Worm (Caenorhabditis elegans) whole organism, L1 larva: ENCODE measurements around the gene D1046.2.

Experiments
- C04F5.9 ChIP-seq: sonication (generic microtip); optimal IDR thresholded peaks from 2 replicates; lab custom pipeline; 2016; ENCODE audit warnings: missing genetic modification characterization, missing compliant biosample characterization
- Y116A8C.19 ChIP-seq: sonication (generic microtip); optimal IDR thresholded peaks from 2 replicates; lab custom pipeline; 2016; ENCODE audit warnings: missing compliant biosample characterization, missing genetic modification characterization, borderline replicate concordance
- ceh-63 ChIP-seq: fragments of 200-800 bp; sonication (Bioruptor generic); optimal IDR thresholded peaks from 2 replicates; lab custom pipeline; 2018; ENCODE audit warnings: mild to moderate bottlenecking, missing genetic modification characterization, missing compliant biosample characterization
- ceh-82 ChIP-seq, 3 experiments: fragments of 150-350 bp in 1 of 3; sonication (generic microtip) in 2 of 3; optimal IDR thresholded peaks; 2 replicates each; lab custom pipeline; 2014 to 2017; ENCODE audit warnings: missing biosample characterization in 3 of 3, missing genetic modification characterization in 3 of 3
- ceh-90 ChIP-seq: sonication (generic microtip); optimal IDR thresholded peaks from 2 replicates; lab custom pipeline; 2016; ENCODE audit warnings: missing genetic modification characterization, missing compliant biosample characterization
- efl-1 ChIP-seq, 4 experiments: fragments of 150-350 bp; optimal IDR thresholded peaks in 3 of 4; peaks in 1 of 4; 1 replicate in 1 of 4; 2 replicates in 3 of 4; lab custom pipeline; 2014; ENCODE audit warnings: missing biosample characterization in 2 of 4, missing genetic modification characterization in 2 of 4, missing genetic modification reagents in 2 of 4
- efl-3 ChIP-seq: fragments of 200-800 bp; sonication (Bioruptor generic); optimal IDR thresholded peaks from 2 replicates; lab custom pipeline; 2018; ENCODE audit warnings: mild to moderate bottlenecking, missing genetic modification characterization, missing compliant biosample characterization
- egl-27 ChIP-seq, 2 experiments: fragments of 150-350 bp in 1 of 2; sonication (generic microtip); optimal IDR thresholded peaks; 3 replicates each; lab custom pipeline; 2017 to 2018; ENCODE audit warnings: missing biosample characterization in 2 of 2, missing genetic modification characterization in 2 of 2, missing genetic modification reagents in 2 of 2
- elt-3 ChIP-seq, 6 experiments: fragments of 150-350 bp in 1 of 6; sonication (generic microtip); optimal IDR thresholded peaks; 2 replicates each; lab custom pipeline; 2017 to 2018; ENCODE audit warnings: missing biosample characterization in 6 of 6, missing genetic modification characterization in 6 of 6, inconsistent platforms in 1 of 6
- fkh-10 ChIP-seq: sonication (generic microtip); optimal IDR thresholded peaks from 2 replicates; lab custom pipeline; 2017; ENCODE audit warnings: missing biosample characterization, missing genetic modification reagents, missing genetic modification characterization
- fos-1 ChIP-seq: fragments of 150-350 bp; optimal IDR thresholded peaks from 2 replicates; lab custom pipeline; 2014; ENCODE audit warnings: missing biosample characterization, missing genetic modification characterization
- hlh-17 ChIP-seq: fragments of 200-800 bp; sonication (Bioruptor generic); optimal IDR thresholded peaks from 2 replicates; lab custom pipeline; 2018; ENCODE audit warnings: missing genetic modification characterization, mild to moderate bottlenecking, missing compliant biosample characterization, moderate library complexity, borderline replicate concordance
- irx-1 ChIP-seq: sonication (generic microtip); optimal IDR thresholded peaks from 2 replicates; lab custom pipeline; 2016; ENCODE audit warnings: missing genetic modification characterization, missing compliant biosample characterization
- jun-1 ChIP-seq: fragments of 150-350 bp; optimal IDR thresholded peaks from 2 replicates; lab custom pipeline; 2014; ENCODE audit warnings: missing biosample characterization, missing genetic modification reagents, missing genetic modification characterization
- lin-15B ChIP-seq: fragments of 150-350 bp; sonication (generic microtip); optimal IDR thresholded peaks from 3 replicates; lab custom pipeline; 2014; ENCODE audit warnings: missing biosample characterization, missing genetic modification characterization
- lin-35 ChIP-seq, 2 experiments: fragments of 150-350 bp; optimal IDR thresholded peaks; 2 replicates each; lab custom pipeline; 2014; ENCODE audit warnings: missing biosample characterization in 2 of 2, missing genetic modification characterization in 2 of 2, missing genetic modification reagents in 2 of 2
- lir-3 ChIP-seq: sonication (generic microtip); optimal IDR thresholded peaks from 2 replicates; lab custom pipeline; 2016; ENCODE audit warnings: mild to moderate bottlenecking, missing genetic modification characterization, moderate library complexity, missing compliant biosample characterization; ENCODE audit not compliant: poor library complexity
- mab-9 ChIP-seq: fragments of 200-800 bp; sonication (Bioruptor generic); IDR thresholded peaks from 2 replicates; pipeline ENCODE4 v1.3.6; 2022; ENCODE audit warnings: missing genetic modification reagents, missing genetic modification characterization, missing compliant biosample characterization
- mdl-1 ChIP-seq, 2 experiments: fragments of 150-350 bp; optimal IDR thresholded peaks; 2 replicates each; lab custom pipeline; 2014 to 2017; ENCODE audit warnings: missing biosample characterization in 2 of 2, missing genetic modification characterization in 2 of 2, inconsistent platforms in 1 of 2
- mef-2 ChIP-seq: fragments of 150-350 bp; optimal IDR thresholded peaks from 2 replicates; lab custom pipeline; 2014; ENCODE audit warnings: missing biosample characterization, missing genetic modification characterization
- nhr-11 ChIP-seq: fragments of 150-350 bp; optimal IDR thresholded peaks from 2 replicates; lab custom pipeline; 2014; ENCODE audit warnings: missing biosample characterization, missing genetic modification characterization
- nhr-12 ChIP-seq: sonication (generic microtip); optimal IDR thresholded peaks from 2 replicates; lab custom pipeline; 2017; ENCODE audit warnings: missing biosample characterization, missing genetic modification characterization
- nhr-237 ChIP-seq: fragments of 150-350 bp; optimal IDR thresholded peaks from 2 replicates; lab custom pipeline; 2014; ENCODE audit warnings: missing biosample characterization, missing genetic modification characterization
- nhr-28 ChIP-seq: fragments of 150-350 bp; optimal IDR thresholded peaks from 2 replicates; lab custom pipeline; 2014; ENCODE audit warnings: missing biosample characterization, missing genetic modification characterization
- nhr-47 ChIP-seq: sonication (generic microtip); optimal IDR thresholded peaks from 2 replicates; lab custom pipeline; 2016; ENCODE audit warnings: mild to moderate bottlenecking, missing genetic modification characterization, moderate library complexity, missing compliant biosample characterization
- nhr-71 ChIP-seq: sonication (generic microtip); optimal IDR thresholded peaks from 2 replicates; lab custom pipeline; 2016; ENCODE audit warnings: mild to moderate bottlenecking, missing genetic modification characterization, moderate library complexity, missing compliant biosample characterization
- nhr-77 ChIP-seq: fragments of 150-350 bp; optimal IDR thresholded peaks from 2 replicates; lab custom pipeline; 2014; ENCODE audit warnings: missing biosample characterization, missing genetic modification characterization
- nhr-84 ChIP-seq: sonication (generic microtip); optimal IDR thresholded peaks from 2 replicates; lab custom pipeline; 2017; ENCODE audit warnings: missing biosample characterization, missing genetic modification characterization
- nhr-90 ChIP-seq: sonication (generic microtip); optimal IDR thresholded peaks from 2 replicates; lab custom pipeline; 2016; ENCODE audit warnings: mild to moderate bottlenecking, missing genetic modification characterization, missing compliant biosample characterization; ENCODE audit not compliant: poor library complexity
- pag-3 ChIP-seq: sonication (generic microtip); optimal IDR thresholded peaks from 2 replicates; lab custom pipeline; 2017; ENCODE audit warnings: missing genetic modification characterization, mild to moderate bottlenecking, missing compliant biosample characterization, antibody characterized with exemption, borderline replicate concordance; ENCODE audit not compliant: insufficient read depth
- pax-3 ChIP-seq: fragments of 200-800 bp; sonication (Bioruptor generic); optimal IDR thresholded peaks from 2 replicates; lab custom pipeline; 2018; ENCODE audit warnings: mild to moderate bottlenecking, missing genetic modification characterization, moderate library complexity, missing compliant biosample characterization
- pqm-1 ChIP-seq: sonication (generic microtip); optimal IDR thresholded peaks from 3 replicates; lab custom pipeline; 2017; ENCODE audit warnings: missing biosample characterization, missing genetic modification characterization
- rnt-1 ChIP-seq: sonication (generic microtip); optimal IDR thresholded peaks from 2 replicates; lab custom pipeline; 2016; ENCODE audit warnings: mild to moderate bottlenecking, missing genetic modification characterization, moderate library complexity, missing compliant biosample characterization
- snu-23 ChIP-seq: sonication (generic microtip); optimal IDR thresholded peaks from 2 replicates; lab custom pipeline; 2016; ENCODE audit warnings: missing genetic modification characterization, missing compliant biosample characterization
- sptf-1 ChIP-seq: fragments of 150-350 bp; optimal IDR thresholded peaks from 2 replicates; lab custom pipeline; 2014; ENCODE audit warnings: missing biosample characterization, missing genetic modification characterization
- tbx-2 ChIP-seq: sonication (generic microtip); optimal IDR thresholded peaks from 2 replicates; lab custom pipeline; 2016; ENCODE audit warnings: missing genetic modification characterization, missing compliant biosample characterization
- unc-30 ChIP-seq: sonication (generic microtip); optimal IDR thresholded peaks from 2 replicates; lab custom pipeline; 2017; ENCODE audit warnings: missing biosample characterization, missing genetic modification characterization
- unc-86 ChIP-seq: sonication (generic microtip); optimal IDR thresholded peaks from 2 replicates; lab custom pipeline; 2016; ENCODE audit warnings: missing genetic modification characterization, missing compliant biosample characterization
- vab-15 ChIP-seq: sonication (generic microtip); optimal IDR thresholded peaks from 2 replicates; lab custom pipeline; 2017; ENCODE audit warnings: missing genotype, mild to moderate bottlenecking, missing genetic modification characterization, missing compliant biosample characterization
- zip-4 ChIP-seq: fragments of 200-800 bp; sonication (Bioruptor generic); optimal IDR thresholded peaks from 2 replicates; lab custom pipeline; 2018; ENCODE audit warnings: mild to moderate bottlenecking, missing genetic modification characterization, moderate library complexity, missing compliant biosample characterization
- ztf-4 ChIP-seq: fragments of 150-350 bp; optimal IDR thresholded peaks from 2 replicates; lab custom pipeline; 2014; ENCODE audit warnings: missing biosample characterization, missing genetic modification characterization

D1046.2 gene

DNA sequence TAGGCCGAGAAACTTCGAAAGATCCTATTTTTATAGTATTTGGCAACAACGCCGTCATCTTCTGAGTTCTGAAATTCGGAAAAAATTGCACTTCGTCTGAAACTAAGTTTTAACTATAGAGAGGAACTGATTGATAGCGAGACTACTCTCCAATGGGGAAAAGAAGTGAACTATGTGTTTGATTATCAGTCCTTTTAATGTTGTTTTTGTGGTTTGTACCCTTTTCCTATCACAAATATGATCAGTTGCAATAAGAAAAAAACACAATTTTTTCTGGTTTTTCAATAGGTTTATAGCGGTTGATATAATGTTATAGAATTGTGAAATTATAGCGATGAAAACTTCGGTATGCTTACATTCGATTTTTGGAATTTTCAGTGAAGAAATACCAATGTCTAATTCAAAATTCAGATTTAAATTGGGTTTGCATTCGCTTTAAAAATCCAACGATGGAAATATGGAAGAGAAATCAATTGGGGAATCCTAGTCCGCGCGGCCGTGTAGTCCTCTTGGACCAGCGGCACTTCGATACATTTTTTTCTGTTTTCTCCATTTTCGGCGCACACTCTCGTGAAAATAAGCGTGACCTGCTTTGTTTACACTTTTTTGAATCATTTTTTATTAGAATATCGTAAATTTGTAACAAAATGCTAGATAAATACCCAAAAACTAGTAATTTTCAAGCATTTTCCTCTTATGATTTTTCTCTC lies 47.5 kb upstream of the D1046.2 start, which contains the start of gene C53B4.3 (continued):
- TF ChIP-seq nhr-84 (tag; lab: Kevin White, UChicago) (no peak), elt-3 (tag; optimal IDR thresholded peaks at IDR 0.05; lab: Kevin White, UChicago) (peak in 1 of 6 experiments; percentile 23), C04F5.9 (tag; lab: Kevin White, UChicago) (peak; percentile 87), efl-3 (GFP tag; lab: Kevin White, UChicago) (peak; percentile 12), mdl-1 (tag; optimal IDR thresholded peaks at IDR 0.05; lab: Kevin White, UChicago) (peak in 1 of 2 experiments; percentile 42), rnt-1 (peak; percentile 99), fos-1 (no peak), snu-23 (GFP tag; lab: Kevin White, UChicago) (peak; percentile 91), unc-86 (tag; lab: Kevin White, UChicago) (peak; percentile 79), jun-1 (tag; lab: Kevin White, UChicago) (peak; percentile 12), lin-35 (GFP tag; optimal IDR thresholded peaks at IDR 0.05; lab: Kevin White, UChicago) (peak; percentile 52 to 60), zip-4 (GFP tag; lab: Kevin White, UChicago) (peak; percentile 53), nhr-28 (no peak), mef-2 (tag; lab: Kevin White, UChicago) (no peak), egl-27 (tag; optimal IDR thresholded peaks at IDR 0.05; lab: Kevin White, UChicago) (no peak), nhr-47 (tag; lab: Kevin White, UChicago) (peak; percentile 92), pag-3 (tag; lab: Kevin White, UChicago) (no peak), ztf-4 (tag; lab: Kevin White, UChicago) (peak; percentile 41), irx-1 (tag; lab: Kevin White, UChicago) (peak; percentile 97), nhr-11 (tag; lab: Kevin White, UChicago) (no peak), fkh-10 (GFP tag; lab: Kevin White, UChicago) (no peak), nhr-12 (tag; lab: Kevin White, UChicago) (no peak), nhr-90 (tag; lab: Kevin White, UChicago) (peak; percentile 95), lir-3 (peak; percentile 96), mab-9 (GFP tag; lab: Robert Waterston, UW) (peak; percentile 82), hlh-17 (GFP tag; lab: Kevin White, UChicago) (no peak), nhr-237 (tag; lab: Kevin White, UChicago) (no peak), unc-30 (tag; lab: Kevin White, UChicago) (no peak), efl-1 (optimal IDR thresholded peaks at IDR 0.05; lab: Kevin White, UChicago) (peak; percentile 63 to 67), efl-1 (GFP tag; optimal IDR thresholded peaks at IDR 0.05 in 1 of 2; lab: Kevin White, UChicago) (peak; percentile 59 to 95), ceh-82 (tag; optimal IDR thresholded peaks at IDR 0.05; lab: Kevin White, UChicago) (peak; percentile 54 to 70 (median 58)), nhr-77 (tag; lab: Kevin White, UChicago) (no peak), vab-15 (tag; lab: Kevin White, UChicago) (peak; percentile 68), sptf-1 (tag; lab: Kevin White, UChicago) (no peak), pax-3 (tag; lab: Kevin White, UChicago) (peak; percentile 88), lin-15B (peak; percentile 60), pqm-1 (no peak), nhr-71 (tag; lab: Kevin White, UChicago) (peak; percentile 93), tbx-2 (tag; lab: Kevin White, UChicago) (peak; percentile 93), ceh-63 (GFP tag; lab: Kevin White, UChicago) (no peak), ceh-90 (peak; percentile 98), Y116A8C.19 (tag; lab: Kevin White, UChicago) (peak; percentile 89)
